Worm (Caenorhabditis elegans) whole organism, midembryonic: ENCODE data around the gene nemt-1.

Experiments used
- T22C8.4 ChIP-seq: fragments of 200-800 bp; sonication (Bioruptor generic); IDR thresholded peaks from 2 replicates; pipeline ENCODE4 v1.3.6; 2022; ENCODE audit warnings: missing genetic modification characterization, missing compliant biosample characterization
- cog-1 ChIP-seq: sonication (generic microtip); optimal IDR thresholded peaks from 2 replicates; lab custom pipeline; 2016; ENCODE audit warnings: missing genetic modification characterization, missing compliant biosample characterization
- flt-1 ChIP-seq: fragments of 200-800 bp; sonication (Bioruptor generic); IDR thresholded peaks from 2 replicates; pipeline ENCODE4 v1.3.6; 2022; ENCODE audit warnings: missing genetic modification characterization, missing compliant biosample characterization
- klf-2 ChIP-seq: fragments of 200-800 bp; sonication (Bioruptor generic); conservative IDR thresholded peaks from 2 replicates; pipeline ENCODE4 v1.3.6; 2022; ENCODE audit warnings: missing genetic modification reagents, missing genetic modification characterization, missing compliant biosample characterization
- med-1 ChIP-seq: sonication (generic microtip); optimal IDR thresholded peaks from 2 replicates; lab custom pipeline; 2017; ENCODE audit warnings: missing genetic modification characterization, mild to moderate bottlenecking, missing compliant biosample characterization, antibody characterized with exemption, missing genetic modification reagents; ENCODE audit not compliant: insufficient read depth
- ref-1 ChIP-seq: fragments of 200-800 bp; sonication (Bioruptor generic); conservative IDR thresholded peaks from 2 replicates; pipeline ENCODE4 v1.3.6; 2022; ENCODE audit warnings: missing genetic modification reagents, missing genetic modification characterization, missing compliant biosample characterization
- tab-1 ChIP-seq: fragments of 200-800 bp; sonication (Bioruptor generic); IDR thresholded peaks from 2 replicates; pipeline ENCODE4 v1.3.6; 2022; ENCODE audit warnings: missing genetic modification characterization, missing compliant biosample characterization
- ztf-23 ChIP-seq: fragments of 200-800 bp; sonication (Bioruptor generic); IDR thresholded peaks from 2 replicates; pipeline ENCODE4 v1.3.6; 2022; ENCODE audit warnings: missing genetic modification reagents, missing genetic modification characterization, missing compliant biosample characterization
- ztf-29 ChIP-seq: fragments of 200-800 bp; sonication (Bioruptor generic); IDR thresholded peaks from 2 replicates; pipeline ENCODE4 v1.3.6; 2022; ENCODE audit warnings: missing genetic modification reagents, missing genetic modification characterization, missing compliant biosample characterization

The nemt-1 gene

ce11 chrIV:9319080-9319479, at the start of gene nemt-1, which contains the start of gene F49C12.11:
TSS of gene nemt-1 (minus strand) at chrIV:9319439.
TSS of gene F49C12.11 (plus strand) at chrIV:9319380.
- TF ChIP-seq flt-1 (GFP tag; lab: Robert Waterston, UW) (no peak), klf-2 (no peak), tab-1 (GFP tag; lab: Robert Waterston, UW) (no peak), cog-1 (tag; lab: Kevin White, UChicago) (no peak), ztf-23 (GFP tag; lab: Robert Waterston, UW) (no peak), ztf-29 (GFP tag; lab: Robert Waterston, UW) (no peak), T22C8.4 (GFP tag; lab: Robert Waterston, UW) (no peak), ref-1 (GFP tag; lab: Robert Waterston, UW) (no peak), med-1 (GFP tag; lab: Kevin White, UChicago) (no peak)

ce11 chrIV:9367852-9368627, 48.8 kb upstream of the nemt-1 start:
- TF ChIP-seq ztf-29 (GFP tag; lab: Robert Waterston, UW) (no peak), T22C8.4 (GFP tag; lab: Robert Waterston, UW) (no peak), cog-1 (tag; lab: Kevin White, UChicago) (no peak)

ce11 chrIV:9366411-9366810, 47.2 kb upstream of the nemt-1 start, which contains the start of gene pezo-1:
TSS of gene pezo-1 (minus strand) at chrIV:9366511.
- no peak for TF ChIP-seq ref-1 (GFP tag; lab: Robert Waterston, UW)
- TF ChIP-seq klf-2 = no peak
- TF ChIP-seq tab-1 (GFP tag; lab: Robert Waterston, UW) = no peak
- no peak for TF ChIP-seq med-1 (GFP tag; lab: Kevin White, UChicago)
- TF ChIP-seq T22C8.4 (GFP tag; lab: Robert Waterston, UW) = no peak
- TF ChIP-seq cog-1 (tag; lab: Kevin White, UChicago) = no peak
- no peak for TF ChIP-seq flt-1 (GFP tag; lab: Robert Waterston, UW)
- no peak for TF ChIP-seq ztf-29 (GFP tag; lab: Robert Waterston, UW)
- no peak for TF ChIP-seq ztf-23 (GFP tag; lab: Robert Waterston, UW)

ce11 chrIV:9353728-9354127, 34.5 kb upstream of the nemt-1 start:
- TF ChIP-seq ztf-23 (GFP tag; lab: Robert Waterston, UW) (no peak), ztf-29 (GFP tag; lab: Robert Waterston, UW) (no peak), ref-1 (GFP tag; lab: Robert Waterston, UW) (no peak), cog-1 (tag; lab: Kevin White, UChicago) (no peak), klf-2 (no peak), tab-1 (GFP tag; lab: Robert Waterston, UW) (no peak), flt-1 (GFP tag; lab: Robert Waterston, UW) (no peak), T22C8.4 (GFP tag; lab: Robert Waterston, UW) (no peak), med-1 (GFP tag; lab: Kevin White, UChicago) (no peak)

ce11 chrIV:9343102-9343599, 23.9 kb upstream of the nemt-1 start, which contains the start of gene pigc-1:
TSS of gene pigc-1 (minus strand) at chrIV:9343152.
- no peak for TF ChIP-seq T22C8.4 (GFP tag; lab: Robert Waterston, UW)
- TF ChIP-seq klf-2 = no peak
- no peak for TF ChIP-seq ref-1 (GFP tag; lab: Robert Waterston, UW)
- no peak for TF ChIP-seq ztf-23 (GFP tag; lab: Robert Waterston, UW)
- no peak for TF ChIP-seq ztf-29 (GFP tag; lab: Robert Waterston, UW)
- no peak for TF ChIP-seq med-1 (GFP tag; lab: Kevin White, UChicago)
- TF ChIP-seq cog-1 (tag; lab: Kevin White, UChicago) = no peak
- no peak for TF ChIP-seq flt-1 (GFP tag; lab: Robert Waterston, UW)
- TF ChIP-seq tab-1 (GFP tag; lab: Robert Waterston, UW) = no peak

- TF ChIP-seq cog-1 (tag; lab: Kevin White, UChicago) (no peak), klf-2 (no peak), ztf-23 (GFP tag; lab: Robert Waterston, UW) (no peak), tab-1 (GFP tag; lab: Robert Waterston, UW) (no peak), flt-1 (GFP tag; lab: Robert Waterston, UW) (no peak), ztf-29 (GFP tag; lab: Robert Waterston, UW) (no peak), T22C8.4 (GFP tag; lab: Robert Waterston, UW) (no peak), med-1 (GFP tag; lab: Kevin White, UChicago) (no peak), ref-1 (GFP tag; lab: Robert Waterston, UW) (no peak)
Measured at ce11 chrIV:9341591-9341990, 22.4 kb upstream of the nemt-1 start, which contains the start of gene vps-26. TSS of gene vps-26 (minus strand) at chrIV:9341790.

- TF ChIP-seq ztf-23 (GFP tag; lab: Robert Waterston, UW) (no peak), klf-2 (no peak), flt-1 (GFP tag; lab: Robert Waterston, UW) (no peak), tab-1 (GFP tag; lab: Robert Waterston, UW) (no peak), T22C8.4 (GFP tag; lab: Robert Waterston, UW) (no peak), med-1 (GFP tag; lab: Kevin White, UChicago) (no peak), ref-1 (GFP tag; lab: Robert Waterston, UW) (no peak), cog-1 (tag; lab: Kevin White, UChicago) (no peak), ztf-29 (GFP tag; lab: Robert Waterston, UW) (no peak)
Measured at ce11 chrIV:9339205-9339604, 20.0 kb upstream of the nemt-1 start, which contains the start of gene T20D3.6. TSS of gene T20D3.6 (minus strand) at chrIV:9339305.

ce11 chrIV:9336538-9337090, 17.4 kb upstream of the nemt-1 start, which contains the start of gene T20D3.5:
TSS of gene T20D3.5 (plus strand) at chrIV:9337040.
- TF ChIP-seq flt-1 (GFP tag; lab: Robert Waterston, UW) (no peak), T22C8.4 (GFP tag; lab: Robert Waterston, UW) (no peak), cog-1 (tag; lab: Kevin White, UChicago) (no peak), ref-1 (GFP tag; lab: Robert Waterston, UW) (no peak)
